Fruit fly (Drosophila melanogaster) whole organism, adult: Measurements from ENCODE around the gene CG14424.

Source experiments
- CG11617 ChIP-seq: fragments of 200-800 bp; sonication (Bioruptor generic); optimal IDR thresholded peaks from 2 replicates; lab custom pipeline; 2017; ENCODE audit warnings: mild to moderate bottlenecking, missing biosample characterization, missing genetic modification reagents, missing genetic modification characterization
- CG12768 ChIP-seq: fragments of 200-800 bp; sonication (Bioruptor generic); optimal IDR thresholded peaks from 2 replicates; lab custom pipeline; 2017; ENCODE audit warnings: missing biosample characterization, missing genetic modification characterization, mild to moderate bottlenecking, moderate library complexity, missing genetic modification reagents
- CG14711 ChIP-seq: fragments of 200-800 bp; sonication (Bioruptor generic); optimal IDR thresholded peaks from 2 replicates; lab custom pipeline; 2018; ENCODE audit warnings: missing biosample characterization, mild to moderate bottlenecking, missing genetic modification characterization, moderate library complexity
- CG1620 ChIP-seq: fragments of 200-800 bp; sonication (Bioruptor generic); optimal IDR thresholded peaks from 2 replicates; lab custom pipeline; 2016; ENCODE audit warnings: missing biosample characterization, missing genetic modification characterization
- CG33017 ChIP-seq: fragments of 200-800 bp; sonication (Bioruptor generic); optimal IDR thresholded peaks from 2 replicates; lab custom pipeline; 2018; ENCODE audit warnings: missing biosample characterization, mild to moderate bottlenecking, missing genetic modification characterization, moderate library complexity
- CG5204 ChIP-seq: fragments of 200-800 bp; sonication (Bioruptor generic); optimal IDR thresholded peaks from 2 replicates; lab custom pipeline; 2016; ENCODE audit warnings: missing biosample characterization, missing genetic modification characterization
- CG7045 ChIP-seq: fragments of 200-800 bp; sonication (Bioruptor generic); optimal IDR thresholded peaks from 2 replicates; lab custom pipeline; 2017; ENCODE audit warnings: missing biosample characterization, mild to moderate bottlenecking, missing genetic modification characterization
- CG7101 ChIP-seq: fragments of 200-800 bp; sonication (Bioruptor generic); optimal IDR thresholded peaks from 2 replicates; lab custom pipeline; 2018; ENCODE audit warnings: missing biosample characterization, mild to moderate bottlenecking, missing genetic modification characterization, moderate library complexity
- Clk ChIP-seq: fragments of 200-800 bp; sonication (Bioruptor generic); optimal IDR thresholded peaks from 2 replicates; lab custom pipeline; 2017; ENCODE audit warnings: missing biosample characterization, missing genetic modification characterization
- Crg-1 ChIP-seq: fragments of 200-800 bp; sonication (Bioruptor generic); optimal IDR thresholded peaks from 2 replicates; lab custom pipeline; 2016; ENCODE audit warnings: missing biosample characterization, missing genetic modification characterization
- Hr96 ChIP-seq: fragments of 200-800 bp; sonication (Bioruptor generic); optimal IDR thresholded peaks from 2 replicates; lab custom pipeline; 2016; ENCODE audit warnings: missing biosample characterization, missing genetic modification characterization
- Mnt ChIP-seq: fragments of 200-800 bp; sonication (Bioruptor generic); optimal IDR thresholded peaks from 2 replicates; lab custom pipeline; 2016; ENCODE audit warnings: missing biosample characterization, mild to moderate bottlenecking, missing genetic modification characterization
- bab1 ChIP-seq: fragments of 200-800 bp; sonication (Bioruptor generic); optimal IDR thresholded peaks from 3 replicates; lab custom pipeline; 2019; ENCODE audit warnings: missing biosample characterization, mild to moderate bottlenecking, missing genetic modification characterization, moderate library complexity
- cic ChIP-seq: fragments of 200-800 bp; sonication (Bioruptor generic); optimal IDR thresholded peaks from 2 replicates; lab custom pipeline; 2017; ENCODE audit warnings: missing biosample characterization, mild to moderate bottlenecking, missing genetic modification characterization, moderate library complexity
- cnc ChIP-seq, 2 experiments: fragments of >200 bp; optimal IDR thresholded peaks; 2 replicates each; lab custom pipeline; 2017
- kay ChIP-seq: fragments of 200-800 bp; sonication (Bioruptor generic); peaks from one replicate; lab custom pipeline; 2016; ENCODE audit warnings: missing biosample characterization, missing genetic modification characterization, borderline replicate concordance
- ovo ChIP-seq: fragments of 200-800 bp; sonication (Bioruptor generic); optimal IDR thresholded peaks from 2 replicates; lab custom pipeline; 2016; ENCODE audit warnings: missing biosample characterization, missing genetic modification characterization
- pad ChIP-seq: fragments of 200-800 bp; sonication (Bioruptor generic); optimal IDR thresholded peaks from 3 replicates; lab custom pipeline; 2017; ENCODE audit warnings: missing biosample characterization, missing genetic modification characterization, mild to moderate bottlenecking, moderate library complexity, missing genetic modification reagents
- tj ChIP-seq: fragments of 200-800 bp; sonication (Bioruptor generic); optimal IDR thresholded peaks from 3 replicates; lab custom pipeline; 2017; ENCODE audit warnings: missing biosample characterization, mild to moderate bottlenecking, missing genetic modification characterization, moderate library complexity
- toe ChIP-seq: fragments of 200-800 bp; sonication (Bioruptor generic); optimal IDR thresholded peaks from 2 replicates; lab custom pipeline; 2016; ENCODE audit warnings: missing biosample characterization, missing genetic modification characterization

The CG14424 gene

DNA sequence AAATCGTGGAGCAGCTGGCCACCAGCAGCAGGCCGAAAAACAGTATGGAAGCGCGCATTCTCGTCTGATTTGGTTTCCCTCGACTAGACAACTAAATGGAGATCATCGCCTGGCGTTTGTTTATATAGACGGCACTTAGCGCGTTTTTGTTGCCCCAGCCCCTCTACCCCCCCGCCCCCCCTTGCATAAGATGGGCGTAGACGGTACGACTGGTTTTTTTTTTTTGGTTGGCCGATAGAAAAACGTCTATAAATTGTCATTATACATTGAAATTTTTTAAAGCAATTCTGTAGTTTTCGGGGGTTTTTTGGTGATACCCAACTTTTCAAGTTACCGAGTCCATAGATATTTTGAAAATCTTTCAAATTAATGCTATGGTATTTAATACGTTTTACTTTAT, 41.2 kb downstream of the CG14424 start, which contains the start of gene CG14419:
TSS of gene CG14419 (minus strand) at position 101 of the 400 bp plus-strand sequence.
- TF ChIP-seq CG7101 (tag; lab: Kevin White, UChicago), result no peak
- TF ChIP-seq Clk (GFP tag; lab: Kevin White, UChicago), result no peak
- TF ChIP-seq tj (GFP tag; lab: Kevin White, UChicago), result no peak
- no peak for TF ChIP-seq Mnt
- TF ChIP-seq CG33017 (tag; lab: Kevin White, UChicago), result no peak
- no peak for TF ChIP-seq Crg-1 (GFP tag; lab: Kevin White, UChicago)
- TF ChIP-seq CG7045 (GFP tag; lab: Kevin White, UChicago), result no peak
- no peak for TF ChIP-seq bab1
- no peak for TF ChIP-seq CG1620 (GFP tag; lab: Kevin White, UChicago)
- no peak for TF ChIP-seq pad (GFP tag; lab: Kevin White, UChicago)
- TF ChIP-seq toe (GFP tag; lab: Kevin White, UChicago), result no peak
- no peak for TF ChIP-seq CG5204 (GFP tag; lab: Kevin White, UChicago)
- TF ChIP-seq cnc (optimal IDR thresholded peaks at IDR 0.05; lab: Kevin White, UChicago), result no peak
- TF ChIP-seq CG14711 (tag; lab: Kevin White, UChicago), result no peak
- TF ChIP-seq ovo (GFP tag; lab: Kevin White, UChicago), result no peak
- TF ChIP-seq CG11617 (GFP tag; lab: Kevin White, UChicago), result no peak
- TF ChIP-seq Hr96, result no peak

DNA sequence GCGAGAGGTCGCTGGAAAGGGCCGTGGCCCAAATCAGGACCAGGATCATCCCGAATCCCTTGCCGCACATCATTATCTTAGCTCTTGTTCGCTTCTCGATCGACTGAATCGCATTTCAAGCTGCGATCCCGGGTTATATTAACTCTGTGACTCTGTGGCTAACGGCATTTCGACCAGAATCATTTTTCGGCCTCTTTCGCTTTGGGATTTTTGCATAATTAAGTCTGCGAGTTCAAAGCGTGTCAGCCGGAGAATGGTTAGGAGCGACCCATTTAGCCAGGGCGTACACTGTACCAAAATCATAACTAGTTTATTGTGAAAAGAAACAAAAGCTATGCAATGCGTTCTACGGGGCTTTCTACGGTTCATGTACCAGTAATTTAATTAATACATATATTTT, 43.5 kb downstream of the CG14424 start, which contains the start of gene CG14418:
TSS of gene CG14418 (minus strand) at position 101 of the 400 bp plus-strand sequence.
- no peak for TF ChIP-seq ovo (GFP tag; lab: Kevin White, UChicago)
- TF ChIP-seq CG1620 (GFP tag; lab: Kevin White, UChicago), result no peak
- no peak for TF ChIP-seq CG7045 (GFP tag; lab: Kevin White, UChicago)
- TF ChIP-seq cnc (optimal IDR thresholded peaks at IDR 0.05; lab: Kevin White, UChicago), result no peak
- TF ChIP-seq pad (GFP tag; lab: Kevin White, UChicago), result no peak
- no peak for TF ChIP-seq CG33017 (tag; lab: Kevin White, UChicago)
- TF ChIP-seq Mnt, result no peak
- TF ChIP-seq CG14711 (tag; lab: Kevin White, UChicago), result no peak
- no peak for TF ChIP-seq tj (GFP tag; lab: Kevin White, UChicago)
- no peak for TF ChIP-seq CG12768 (GFP tag; lab: Kevin White, UChicago)
- no peak for TF ChIP-seq Crg-1 (GFP tag; lab: Kevin White, UChicago)
- no peak for TF ChIP-seq CG5204 (GFP tag; lab: Kevin White, UChicago)

dm6 chrX:2882516-2882915, 44.5 kb downstream of the CG14424 start:
- TF ChIP-seq toe (GFP tag; lab: Kevin White, UChicago), result no peak

dm6 chrX:2880660-2881059, 46.4 kb downstream of the CG14424 start:
- TF ChIP-seq CG11617 (GFP tag; lab: Kevin White, UChicago), result no peak
- TF ChIP-seq toe (GFP tag; lab: Kevin White, UChicago), result no peak
- no peak for TF ChIP-seq CG5204 (GFP tag; lab: Kevin White, UChicago)
- TF ChIP-seq bab1, result no peak
- TF ChIP-seq ovo (GFP tag; lab: Kevin White, UChicago), result no peak
- no peak for TF ChIP-seq pad (GFP tag; lab: Kevin White, UChicago)
- TF ChIP-seq Clk (GFP tag; lab: Kevin White, UChicago), result no peak
- no peak for TF ChIP-seq tj (GFP tag; lab: Kevin White, UChicago)
- TF ChIP-seq CG14711 (tag; lab: Kevin White, UChicago), result no peak
- TF ChIP-seq Mnt, result no peak
- TF ChIP-seq cnc (optimal IDR thresholded peaks at IDR 0.05; lab: Kevin White, UChicago), result no peak
- no peak for TF ChIP-seq CG7045 (GFP tag; lab: Kevin White, UChicago)
- TF ChIP-seq cic, result no peak

DNA sequence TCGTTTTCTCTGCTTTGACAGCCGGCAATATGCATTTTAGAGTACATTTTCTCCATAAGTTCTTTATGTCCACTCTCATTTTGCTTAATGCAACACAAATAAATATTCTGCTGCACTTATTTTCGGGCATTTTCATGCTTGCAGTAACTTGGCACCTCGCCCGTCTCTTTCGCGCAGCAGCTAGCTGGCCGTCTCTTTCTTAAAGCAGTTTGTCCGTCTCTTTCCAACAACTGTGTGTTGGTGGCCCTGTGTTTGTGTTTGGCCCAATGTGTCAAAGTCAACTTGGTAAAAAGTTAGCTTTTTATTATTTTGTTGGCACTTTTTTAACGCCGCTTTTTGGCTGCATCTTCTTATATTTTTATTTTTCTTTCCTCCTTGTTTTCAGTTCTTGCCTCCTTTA, 50.0 kb downstream of the CG14424 start:
- no peak for TF ChIP-seq CG33017 (tag; lab: Kevin White, UChicago)
- TF ChIP-seq ovo (GFP tag; lab: Kevin White, UChicago), result no peak
- no peak for TF ChIP-seq CG1620 (GFP tag; lab: Kevin White, UChicago)
- no peak for TF ChIP-seq CG7045 (GFP tag; lab: Kevin White, UChicago)
- TF ChIP-seq CG7101 (tag; lab: Kevin White, UChicago), result no peak
- TF ChIP-seq Crg-1 (GFP tag; lab: Kevin White, UChicago), result no peak
- no peak for TF ChIP-seq pad (GFP tag; lab: Kevin White, UChicago)
- TF ChIP-seq kay (GFP tag; lab: Kevin White, UChicago), result no peak
- TF ChIP-seq cnc (optimal IDR thresholded peaks at IDR 0.05; lab: Kevin White, UChicago), result no peak
- no peak for TF ChIP-seq Hr96
- TF ChIP-seq bab1, result no peak
- TF ChIP-seq tj (GFP tag; lab: Kevin White, UChicago), result no peak
- TF ChIP-seq CG14711 (tag; lab: Kevin White, UChicago), result no peak
- no peak for TF ChIP-seq toe (GFP tag; lab: Kevin White, UChicago)
- TF ChIP-seq Mnt, result no peak
- TF ChIP-seq CG11617 (GFP tag; lab: Kevin White, UChicago), result no peak
- TF ChIP-seq CG12768 (GFP tag; lab: Kevin White, UChicago), result no peak

- TF ChIP-seq tj (GFP tag; lab: Kevin White, UChicago) (no peak), CG7045 (GFP tag; lab: Kevin White, UChicago) (no peak), kay (GFP tag; lab: Kevin White, UChicago) (no peak), cic (no peak), CG33017 (tag; lab: Kevin White, UChicago) (no peak), Clk (GFP tag; lab: Kevin White, UChicago) (no peak), CG7101 (tag; lab: Kevin White, UChicago) (no peak), cnc (optimal IDR thresholded peaks at IDR 0.05; lab: Kevin White, UChicago) (no peak), CG12768 (GFP tag; lab: Kevin White, UChicago) (no peak), pad (GFP tag; lab: Kevin White, UChicago) (no peak), CG14711 (tag; lab: Kevin White, UChicago) (no peak)
Measured at dm6 chrX:2876433-2876832, 50.6 kb downstream of the CG14424 start, which contains the start of gene CG14417. CG14417 (minus strand) TSS chrX:2876533.
